Worm (Caenorhabditis elegans): Measurements from ENCODE around the gene H40L08.1.

Gene H40L08.1

ce11 chrX:15056737-15057136 lies 27.1 kb downstream of the H40L08.1 start, which contains the start of gene H03G16.5:
H03G16.5 (minus strand) TSS chrX:15056837.
- TF ChIP-seq ham-2 (GFP tag; optimal IDR thresholded peaks at IDR 0.05) (no peak), unc-39 (tag; optimal IDR thresholded peaks at IDR 0.05) (no peak), pha-4 (tag; optimal IDR thresholded peaks at IDR 0.05) (no peak), lin-13 (tag; optimal IDR thresholded peaks at IDR 0.05) (no peak), hlh-1 (tag; optimal IDR thresholded peaks at IDR 0.05) (no peak), ztf-11 (tag; optimal IDR thresholded peaks at IDR 0.05) (no peak), unc-62 (GFP tag; optimal IDR thresholded peaks at IDR 0.05) (no peak), mab-5 (tag; optimal IDR thresholded peaks at IDR 0.05) (no peak), nhr-237 (tag; optimal IDR thresholded peaks at IDR 0.05) (no peak)

DNA sequence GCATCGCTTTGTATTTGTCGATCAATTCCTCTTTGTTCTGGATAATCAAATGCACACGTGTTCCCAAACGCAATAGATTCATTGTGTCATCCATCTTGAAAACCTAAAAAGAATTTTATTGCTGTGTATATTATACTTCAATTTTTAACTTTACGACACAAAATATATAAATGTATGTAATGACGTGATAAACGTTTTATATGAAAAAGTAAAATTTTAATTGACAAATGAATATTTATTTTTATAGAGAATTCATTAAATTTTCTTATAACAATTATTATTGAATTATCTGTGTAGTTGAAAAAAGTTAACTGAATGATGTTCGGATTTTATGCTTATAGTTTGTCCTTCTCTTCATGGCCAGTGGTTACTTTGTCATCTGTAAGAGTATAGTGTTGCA lies 28.0 kb downstream of the H40L08.1 start, which contains the start of gene H03G16.7:
Gene H03G16.7, minus strand, starts transcription at position 101 of the 400 bp plus-strand sequence.
- TF ChIP-seq elt-3 (tag; optimal IDR thresholded peaks at IDR 0.05) (no peak), unc-62 (GFP tag; optimal IDR thresholded peaks at IDR 0.05) (no peak), nhr-237 (tag; optimal IDR thresholded peaks at IDR 0.05) (no peak), ceh-43 (GFP tag; optimal IDR thresholded peaks at IDR 0.05) (no peak), bed-3 (GFP tag; optimal IDR thresholded peaks at IDR 0.05) (no peak), ztf-11 (tag; optimal IDR thresholded peaks at IDR 0.05) (no peak), unc-39 (tag; optimal IDR thresholded peaks at IDR 0.05) (no peak), mep-1 (tag; optimal IDR thresholded peaks at IDR 0.05) (no peak), nhr-76 (tag; optimal IDR thresholded peaks at IDR 0.05) (no peak), ceh-39 (tag; optimal IDR thresholded peaks at IDR 0.05) (no peak), mls-2 (tag; optimal IDR thresholded peaks at IDR 0.05) (no peak), blmp-1 (tag; optimal IDR thresholded peaks at IDR 0.05) (no peak), lin-32 (GFP tag; optimal IDR thresholded peaks at IDR 0.05) (no peak), hlh-1 (tag; optimal IDR thresholded peaks at IDR 0.05) (no peak), snpc-4 (tag; optimal IDR thresholded peaks at IDR 0.05) (no peak)

- TF ChIP-seq ces-1 (GFP tag; optimal IDR thresholded peaks at IDR 0.05) (no peak), lin-13 (tag; optimal IDR thresholded peaks at IDR 0.05) (no peak), pha-4 (tag; optimal IDR thresholded peaks at IDR 0.05) (no peak), unc-39 (tag; optimal IDR thresholded peaks at IDR 0.05) (no peak), cnd-1 (tag; optimal IDR thresholded peaks at IDR 0.05) (no peak), zip-8 (tag; optimal IDR thresholded peaks at IDR 0.05) (no peak), mep-1 (tag; optimal IDR thresholded peaks at IDR 0.05) (no peak), sptf-1 (tag; optimal IDR thresholded peaks at IDR 0.05) (no peak), bed-3 (GFP tag; optimal IDR thresholded peaks at IDR 0.05) (no peak), mab-5 (tag; optimal IDR thresholded peaks at IDR 0.05) (no peak), ceh-83 (GFP tag; optimal IDR thresholded peaks at IDR 0.05) (no peak), nhr-28 (tag; optimal IDR thresholded peaks at IDR 0.05) (no peak), M03D4.4 (tag; optimal IDR thresholded peaks at IDR 0.05) (no peak), drap-1 (GFP tag; optimal IDR thresholded peaks at IDR 0.05) (no peak), blmp-1 (tag; optimal IDR thresholded peaks at IDR 0.05) (no peak), flh-1 (GFP tag; optimal IDR thresholded peaks at IDR 0.05) (no peak), ceh-39 (tag; optimal IDR thresholded peaks at IDR 0.05) (no peak), tbx-8 (GFP tag; optimal IDR thresholded peaks at IDR 0.05) (no peak), ceh-43 (GFP tag; optimal IDR thresholded peaks at IDR 0.05) (no peak), hlh-1 (tag; optimal IDR thresholded peaks at IDR 0.05) (no peak)
These were observed 30.5 kb downstream of the H40L08.1 start, which contains the start of gene H03G16.1 for ce11 chrX:15053223-15053933. H03G16.1 (plus strand) TSS chrX:15053883.

DNA sequence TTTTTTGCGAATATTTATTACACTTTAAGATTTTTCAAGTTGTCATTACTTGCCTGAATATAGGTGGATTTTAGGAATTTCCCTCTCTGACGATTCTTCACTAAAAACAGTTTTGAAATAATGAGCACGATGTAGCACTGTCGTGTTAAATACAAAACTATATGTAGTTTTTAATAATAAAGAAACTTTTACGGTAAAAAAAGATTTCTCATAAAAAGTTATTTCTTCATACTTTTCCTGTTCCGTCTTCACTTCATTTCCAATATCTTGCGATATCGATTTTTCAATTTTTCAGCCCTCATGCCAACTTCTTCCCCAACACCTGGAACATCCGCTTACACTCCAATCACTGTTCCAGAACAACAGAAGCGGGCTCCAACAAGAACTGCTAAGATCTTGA lies 31.5 kb downstream of the H40L08.1 start, which contains the start of gene H03G16.6:
Gene H03G16.6, plus strand, starts transcription at position 301 of the 400 bp plus-strand sequence.
- no peak for TF ChIP-seq unc-39 (tag; optimal IDR thresholded peaks at IDR 0.05)
- TF ChIP-seq flh-1 (GFP tag; optimal IDR thresholded peaks at IDR 0.05): no peak
- TF ChIP-seq nhr-28 (tag; optimal IDR thresholded peaks at IDR 0.05): no peak

ce11 chrX:15050006-15050405 lies 33.9 kb downstream of the H40L08.1 start:
- TF ChIP-seq unc-62 (GFP tag; optimal IDR thresholded peaks at IDR 0.05) (no peak), unc-39 (tag; optimal IDR thresholded peaks at IDR 0.05) (no peak), pha-4 (tag; optimal IDR thresholded peaks at IDR 0.05) (no peak), ceh-43 (GFP tag; optimal IDR thresholded peaks at IDR 0.05) (no peak), sem-2 (GFP tag; optimal IDR thresholded peaks at IDR 0.05) (no peak)
